Fruit fly (Drosophila melanogaster) whole organism, prepupa: ENCODE data around the gene hid.

Experiments
- Blimp-1 ChIP-seq: fragments of 200-800 bp; sonication (Bioruptor generic); optimal IDR thresholded peaks from 3 replicates; lab custom pipeline; 2017; ENCODE audit warnings: missing biosample characterization, missing genetic modification characterization, mild to moderate bottlenecking, moderate library complexity, missing genetic modification reagents
- CG10631 ChIP-seq: fragments of 200-800 bp; sonication (Bioruptor generic); optimal IDR thresholded peaks from 2 replicates; lab custom pipeline; 2016; ENCODE audit warnings: missing biosample characterization, missing genetic modification characterization
- CG10669 ChIP-seq: fragments of 200-800 bp; sonication (Bioruptor generic); optimal IDR thresholded peaks from 3 replicates; lab custom pipeline; 2018; ENCODE audit warnings: missing biosample characterization, mild to moderate bottlenecking, missing genetic modification characterization, moderate library complexity
- CG11294 ChIP-seq: fragments of 200-800 bp; sonication (Bioruptor generic); IDR thresholded peaks from 2 replicates; pipeline ENCODE4 v1.3.6; 2022; ENCODE audit warnings: missing biosample characterization, missing genetic modification characterization
- CG11762 ChIP-seq: fragments of 200-800 bp; sonication (Bioruptor generic); optimal IDR thresholded peaks from 3 replicates; lab custom pipeline; 2016; ENCODE audit warnings: missing biosample characterization, missing genetic modification characterization; ENCODE audit not compliant: insufficient read depth
- CG1621 ChIP-seq: fragments of 200-800 bp; sonication (Bioruptor generic); optimal IDR thresholded peaks from 3 replicates; lab custom pipeline; 2018; ENCODE audit warnings: missing biosample characterization, mild to moderate bottlenecking, missing genetic modification characterization
- CG16779 ChIP-seq: fragments of 200-800 bp; sonication (Bioruptor generic); optimal IDR thresholded peaks from 3 replicates; lab custom pipeline; 2017; ENCODE audit warnings: missing biosample characterization, mild to moderate bottlenecking, missing genetic modification characterization
- CG34406 ChIP-seq: fragments of 200-800 bp; sonication (Bioruptor generic); optimal IDR thresholded peaks from 3 replicates; lab custom pipeline; 2016; ENCODE audit warnings: missing biosample characterization, missing genetic modification characterization
- CG3919 ChIP-seq: fragments of 200-800 bp; sonication (Bioruptor generic); optimal IDR thresholded peaks from 3 replicates; lab custom pipeline; 2016; ENCODE audit warnings: missing biosample characterization, missing genetic modification characterization
- CG4318 ChIP-seq: fragments of 200-800 bp; sonication (Bioruptor generic); optimal IDR thresholded peaks from 3 replicates; lab custom pipeline; 2017; ENCODE audit warnings: missing biosample characterization, mild to moderate bottlenecking, missing genetic modification characterization
- CG6163 ChIP-seq: fragments of 200-800 bp; sonication (Bioruptor generic); IDR thresholded peaks from 3 replicates; pipeline ENCODE4 v1.3.6; 2022; ENCODE audit warnings: missing biosample characterization, missing genetic modification characterization
- CG6276 ChIP-seq: fragments of 200-800 bp; sonication (Bioruptor generic); optimal IDR thresholded peaks from 2 replicates; lab custom pipeline; 2017; ENCODE audit warnings: missing biosample characterization, mild to moderate bottlenecking, missing genetic modification characterization
- CG6792 ChIP-seq: fragments of 200-800 bp; sonication (Bioruptor generic); optimal IDR thresholded peaks from 3 replicates; lab custom pipeline; 2016; ENCODE audit warnings: missing biosample characterization, missing genetic modification characterization
- CG6808 ChIP-seq: fragments of 200-800 bp; sonication (Bioruptor generic); optimal IDR thresholded peaks from 3 replicates; lab custom pipeline; 2017; ENCODE audit warnings: missing biosample characterization, missing genetic modification characterization, mild to moderate bottlenecking, moderate library complexity, missing genetic modification reagents
- CG7368 ChIP-seq: fragments of 200-800 bp; sonication (Bioruptor generic); optimal IDR thresholded peaks from 3 replicates; lab custom pipeline; 2016; ENCODE audit warnings: missing biosample characterization, missing genetic modification characterization
- CG8119 ChIP-seq: fragments of 200-800 bp; sonication (Bioruptor generic); IDR thresholded peaks from 3 replicates; pipeline ENCODE4 v1.3.6; 2022; ENCODE audit warnings: missing biosample characterization, missing genetic modification characterization
- CG8319 ChIP-seq: fragments of 200-800 bp; sonication (Bioruptor generic); optimal IDR thresholded peaks from 3 replicates; lab custom pipeline; 2016; ENCODE audit warnings: missing biosample characterization, missing genetic modification characterization
- CG8632 ChIP-seq: fragments of 200-800 bp; sonication (Bioruptor generic); optimal IDR thresholded peaks from 3 replicates; lab custom pipeline; 2016; ENCODE audit warnings: missing biosample characterization, missing genetic modification characterization
- CG9139 ChIP-seq: fragments of 200-800 bp; sonication (Bioruptor generic); optimal IDR thresholded peaks from 3 replicates; lab custom pipeline; 2017; ENCODE audit warnings: missing biosample characterization, mild to moderate bottlenecking, missing genetic modification characterization
- Eip75B ChIP-seq: fragments of 200-800 bp; sonication (Bioruptor generic); optimal IDR thresholded peaks from 3 replicates; lab custom pipeline; 2016; ENCODE audit warnings: missing biosample characterization, missing genetic modification characterization
- Ets21C ChIP-seq: fragments of 200-800 bp; sonication (Bioruptor generic); optimal IDR thresholded peaks from 3 replicates; lab custom pipeline; 2016; ENCODE audit warnings: missing biosample characterization, missing genetic modification characterization
- Ets96B ChIP-seq: fragments of 200-800 bp; optimal IDR thresholded peaks from 2 replicates; lab custom pipeline; 2019; ENCODE audit warnings: missing biosample characterization, mild to moderate bottlenecking, missing genetic modification characterization, moderate library complexity
- Gug ChIP-seq: fragments of 200-800 bp; sonication (Bioruptor generic); IDR thresholded peaks from 2 replicates; pipeline ENCODE4 v1.3.6; 2022; ENCODE audit warnings: missing biosample characterization, missing genetic modification characterization
- Hr38 ChIP-seq: sonication (Bioruptor generic); optimal IDR thresholded peaks from 2 replicates; lab custom pipeline; 2016; ENCODE audit warnings: missing biosample characterization, missing genetic modification characterization
- Hr4 ChIP-seq: fragments of 200-800 bp; sonication (Bioruptor generic); optimal IDR thresholded peaks from 3 replicates; lab custom pipeline; 2016; ENCODE audit warnings: missing biosample characterization, missing genetic modification characterization
- Lpt ChIP-seq: fragments of 200-800 bp; sonication (Bioruptor generic); optimal IDR thresholded peaks from 3 replicates; lab custom pipeline; 2016; ENCODE audit warnings: missing biosample characterization, missing genetic modification characterization
- Met ChIP-seq: fragments of 200-800 bp; sonication (Bioruptor generic); optimal IDR thresholded peaks from 3 replicates; lab custom pipeline; 2016; ENCODE audit warnings: missing biosample characterization, missing genetic modification characterization
- Smox ChIP-seq: fragments of 200-800 bp; sonication (Bioruptor generic); optimal IDR thresholded peaks from 3 replicates; lab custom pipeline; 2016; ENCODE audit warnings: missing biosample characterization, missing genetic modification characterization
- Sox14 ChIP-seq: fragments of 200-800 bp; sonication (Bioruptor generic); optimal IDR thresholded peaks from 3 replicates; lab custom pipeline; 2016; ENCODE audit warnings: missing biosample characterization, missing genetic modification characterization
- Sox15 ChIP-seq: fragments of 200-800 bp; sonication (Bioruptor generic); optimal IDR thresholded peaks from 3 replicates; lab custom pipeline; 2016; ENCODE audit warnings: missing biosample characterization, missing genetic modification characterization
- achi ChIP-seq: fragments of 200-800 bp; sonication (Bioruptor generic); optimal IDR thresholded peaks from 3 replicates; lab custom pipeline; 2016; ENCODE audit warnings: missing biosample characterization, missing genetic modification characterization
- acj6 ChIP-seq: fragments of 200-800 bp; sonication (Bioruptor generic); optimal IDR thresholded peaks from 3 replicates; lab custom pipeline; 2016; ENCODE audit warnings: missing biosample characterization, missing genetic modification characterization
- dac ChIP-seq: fragments of 200-800 bp; sonication (Bioruptor generic); optimal IDR thresholded peaks from 2 replicates; lab custom pipeline; 2017; ENCODE audit warnings: missing biosample characterization, mild to moderate bottlenecking, missing genetic modification characterization
- dsx ChIP-seq: fragments of 200-800 bp; optimal IDR thresholded peaks from 3 replicates; lab custom pipeline; 2019; ENCODE audit warnings: missing biosample characterization, mild to moderate bottlenecking, missing genetic modification characterization, moderate library complexity; ENCODE audit not compliant: poor library complexity, severe bottlenecking
- esn ChIP-seq: fragments of 200-800 bp; sonication (Bioruptor generic); optimal IDR thresholded peaks from 2 replicates; lab custom pipeline; 2016; ENCODE audit warnings: missing biosample characterization, mild to moderate bottlenecking, missing genetic modification characterization, moderate library complexity
- fd85E ChIP-seq: fragments of 200-800 bp; sonication (Bioruptor generic); optimal IDR thresholded peaks from 3 replicates; lab custom pipeline; 2016; ENCODE audit warnings: missing biosample characterization, missing genetic modification characterization
- fkh ChIP-seq: fragments of 200-800 bp; sonication (Bioruptor generic); optimal IDR thresholded peaks from 3 replicates; lab custom pipeline; 2017; ENCODE audit warnings: missing biosample characterization, mild to moderate bottlenecking, missing genetic modification characterization, moderate library complexity
- lz ChIP-seq: fragments of 200-800 bp; sonication (Bioruptor generic); optimal IDR thresholded peaks from 3 replicates; lab custom pipeline; 2016; ENCODE audit warnings: missing biosample characterization, missing genetic modification characterization
- salr ChIP-seq, 2 experiments: fragments of 200-800 bp; sonication (Bioruptor generic); optimal IDR thresholded peaks; 3 replicates each; lab custom pipeline; 2016 to 2018; ENCODE audit warnings: missing biosample characterization in 2 of 2, missing genetic modification characterization in 2 of 2, mild to moderate bottlenecking in 1 of 2
- spab ChIP-seq: fragments of 200-800 bp; sonication (Bioruptor generic); optimal IDR thresholded peaks from 2 replicates; lab custom pipeline; 2017; ENCODE audit warnings: missing biosample characterization, mild to moderate bottlenecking, missing genetic modification characterization, missing genetic modification reagents
- ss ChIP-seq, 2 experiments: fragments of 200-800 bp; sonication (Bioruptor generic); optimal IDR thresholded peaks; 2 replicates in 1 of 2; 3 replicates in 1 of 2; lab custom pipeline; 2017 to 2018; ENCODE audit warnings: mild to moderate bottlenecking in 2 of 2, missing biosample characterization in 2 of 2, missing genetic modification characterization in 2 of 2, moderate library complexity in 1 of 2
- svp ChIP-seq: fragments of 200-800 bp; sonication (Bioruptor generic); peaks from one replicate; lab custom pipeline; 2016; ENCODE audit warnings: missing biosample characterization, missing genetic modification characterization
- topi ChIP-seq: fragments of 200-800 bp; sonication (Bioruptor generic); optimal IDR thresholded peaks from 3 replicates; lab custom pipeline; 2016; ENCODE audit warnings: missing biosample characterization, missing genetic modification characterization
- vri ChIP-seq: fragments of 200-800 bp; sonication (Bioruptor generic); optimal IDR thresholded peaks from 3 replicates; lab custom pipeline; 2016; ENCODE audit warnings: missing biosample characterization, mild to moderate bottlenecking, missing genetic modification characterization

hid gene

dm6 chr3L:18201194-18201593 is 15.8 kb upstream of the hid start, which contains the start of gene CG7320:
TSS of gene CG7320 (plus strand) at chr3L:18201494.
- TF ChIP-seq fd85E (GFP tag; lab: Kevin White, UChicago), result no peak
- TF ChIP-seq, all 60 proteins: peak for 0

dm6 chr3L:18200164-18200563 is 14.7 kb upstream of the hid start:
- TF ChIP-seq CG9139 (GFP tag; lab: Kevin White, UChicago) (no peak), CG8632 (GFP tag; lab: Kevin White, UChicago) (no peak), svp (GFP tag; lab: Kevin White, UChicago) (peak; percentile 40), CG6163 (GFP tag; lab: Robert Waterston, UW) (peak; percentile 22; the same call in 1 of the 3 replicates), achi (GFP tag; lab: Kevin White, UChicago) (no peak), Eip75B (GFP tag; lab: Kevin White, UChicago) (no peak), dac (GFP tag; lab: Kevin White, UChicago) (no peak), Ets21C (GFP tag; lab: Kevin White, UChicago) (no peak), fkh (no peak), CG4318 (GFP tag; lab: Kevin White, UChicago) (no peak), CG16779 (tag; lab: Kevin White, UChicago) (no peak), Met (GFP tag; lab: Kevin White, UChicago) (no peak), lz (GFP tag; lab: Kevin White, UChicago) (no peak), CG11762 (GFP tag; lab: Kevin White, UChicago) (no peak), Hr4 (GFP tag; lab: Kevin White, UChicago) (no peak), salr (GFP tag; optimal IDR thresholded peaks at IDR 0.05; lab: Kevin White, UChicago) (no peak), Hr38 (GFP tag; lab: Kevin White, UChicago) (no peak), Gug (no peak), dsx (GFP tag; lab: Kevin White, UChicago) (no peak), CG10631 (peak; percentile 8), acj6 (GFP tag; lab: Kevin White, UChicago) (no peak), CG8119 (GFP tag; lab: Robert Waterston, UW) (no peak), CG6276 (GFP tag; lab: Kevin White, UChicago) (no peak)

- TF ChIP-seq Eip75B (GFP tag; lab: Kevin White, UChicago) (peak; percentile 76), salr (GFP tag; optimal IDR thresholded peaks at IDR 0.05; lab: Kevin White, UChicago) (no peak), CG16779 (tag; lab: Kevin White, UChicago) (no peak), dac (GFP tag; lab: Kevin White, UChicago) (no peak), fd85E (GFP tag; lab: Kevin White, UChicago) (no peak), ss (GFP tag; optimal IDR thresholded peaks at IDR 0.05; lab: Kevin White, UChicago) (no peak), topi (GFP tag; lab: Kevin White, UChicago) (peak; percentile 73), CG11762 (GFP tag; lab: Kevin White, UChicago) (peak; percentile 32), esn (GFP tag; lab: Kevin White, UChicago) (peak; percentile 84), Gug (no peak), Lpt (no peak), spab (GFP tag; lab: Kevin White, UChicago) (no peak), Ets21C (GFP tag; lab: Kevin White, UChicago) (peak; percentile 51), CG10669 (GFP tag; lab: Kevin White, UChicago) (no peak), fkh (no peak), acj6 (GFP tag; lab: Kevin White, UChicago) (peak; percentile 65), CG10631 (peak; percentile 7), CG6808 (GFP tag; lab: Kevin White, UChicago) (no peak), Ets96B (tag; lab: Kevin White, UChicago) (no peak), CG6792 (GFP tag; lab: Kevin White, UChicago) (peak; percentile 58), CG6163 (GFP tag; lab: Robert Waterston, UW) (no peak), Hr4 (GFP tag; lab: Kevin White, UChicago) (no peak), CG7368 (GFP tag; lab: Kevin White, UChicago) (peak; percentile 24), achi (GFP tag; lab: Kevin White, UChicago) (peak; percentile 49), Smox (peak; percentile 77), CG8319 (GFP tag; lab: Kevin White, UChicago) (peak; percentile 26), vri (GFP tag; lab: Kevin White, UChicago) (peak; percentile 29), Met (GFP tag; lab: Kevin White, UChicago) (peak; percentile 81), CG34406 (GFP tag; lab: Kevin White, UChicago) (peak; percentile 62), CG11294 (GFP tag; lab: Robert Waterston, UW) (no peak), Sox14 (peak; percentile 30), CG3919 (GFP tag; lab: Kevin White, UChicago) (peak; percentile 65), Blimp-1 (peak; percentile 47), CG6276 (GFP tag; lab: Kevin White, UChicago) (no peak), CG1621 (tag; lab: Kevin White, UChicago) (no peak), Sox15 (GFP tag; lab: Kevin White, UChicago) (peak; percentile 37), dsx (GFP tag; lab: Kevin White, UChicago) (no peak), CG4318 (GFP tag; lab: Kevin White, UChicago) (no peak), lz (GFP tag; lab: Kevin White, UChicago) (peak; percentile 61)
Measured at dm6 chr3L:18198749-18199148, 13.3 kb upstream of the hid start.
